Fruit fly (Drosophila melanogaster) whole organism, embryonic: ENCODE measurements around the gene LysD.

Experiments used
- Antp ChIP-seq: fragments of 200-800 bp; sonication (Bioruptor generic); optimal IDR thresholded peaks from 3 replicates; lab custom pipeline; 2016; ENCODE audit warnings: missing biosample characterization, missing genetic modification characterization
- Atf6 ChIP-seq: fragments of 200-800 bp; sonication (Bioruptor generic); IDR thresholded peaks from 2 replicates; pipeline ENCODE4 v1.3.6; 2022; ENCODE audit warnings: missing biosample characterization, missing genetic modification characterization
- B-H1 ChIP-seq: fragments of 200-800 bp; sonication (Bioruptor generic); IDR thresholded peaks from 3 replicates; pipeline ENCODE4 v1.3.6; 2022; ENCODE audit warnings: missing biosample characterization, missing genetic modification characterization
- CG10209 ChIP-seq: fragments of 200-800 bp; sonication (Bioruptor generic); optimal IDR thresholded peaks from 3 replicates; lab custom pipeline; 2017; ENCODE audit warnings: missing biosample characterization, mild to moderate bottlenecking, missing genetic modification characterization, missing genetic modification reagents
- CG12769 ChIP-seq: fragments of 200-800 bp; sonication (Bioruptor generic); optimal IDR thresholded peaks from 2 replicates; lab custom pipeline; 2019; ENCODE audit warnings: missing biosample characterization, mild to moderate bottlenecking, missing genetic modification characterization, moderate library complexity
- CG13296 ChIP-seq: fragments of 200-800 bp; sonication (Bioruptor generic); optimal IDR thresholded peaks from 3 replicates; lab custom pipeline; 2018; ENCODE audit warnings: missing biosample characterization, mild to moderate bottlenecking, missing genetic modification characterization
- CG13624 ChIP-seq: fragments of 200-800 bp; sonication (Bioruptor generic); optimal IDR thresholded peaks from 2 replicates; lab custom pipeline; 2016; ENCODE audit warnings: missing biosample characterization, missing genetic modification characterization
- CG14014 ChIP-seq: fragments of 200-800 bp; sonication (Bioruptor generic); IDR thresholded peaks from 2 replicates; pipeline ENCODE4 v1.3.6; 2022; ENCODE audit warnings: missing biosample characterization, missing genetic modification characterization
- CG14441 ChIP-seq: fragments of 200-800 bp; sonication (Bioruptor generic); IDR thresholded peaks from 2 replicates; pipeline ENCODE4 v1.3.6; 2022; ENCODE audit warnings: missing biosample characterization, missing genetic modification characterization
- CG15479 ChIP-seq: fragments of 200-800 bp; sonication (Bioruptor generic); optimal IDR thresholded peaks from 3 replicates; lab custom pipeline; 2019; ENCODE audit warnings: missing biosample characterization, mild to moderate bottlenecking, missing genetic modification characterization, moderate library complexity
- CG17328 ChIP-seq: fragments of 200-800 bp; sonication (Bioruptor generic); IDR thresholded peaks from 2 replicates; pipeline ENCODE4 v1.3.6; 2022; ENCODE audit warnings: missing biosample characterization, missing genetic modification characterization
- CG17361 ChIP-seq: fragments of 200-800 bp; sonication (Bioruptor generic); IDR thresholded peaks from 3 replicates; pipeline ENCODE4 v1.3.6; 2022; ENCODE audit warnings: missing biosample characterization, missing genetic modification characterization
- CG17568 ChIP-seq: fragments of 200-800 bp; sonication (Bioruptor generic); optimal IDR thresholded peaks from 2 replicates; lab custom pipeline; 2018; ENCODE audit warnings: missing biosample characterization, mild to moderate bottlenecking, missing genetic modification characterization, moderate library complexity
- CG18599 ChIP-seq: fragments of 200-800 bp; sonication (Bioruptor generic); optimal IDR thresholded peaks from 3 replicates; lab custom pipeline; 2017; ENCODE audit warnings: missing biosample characterization, missing genetic modification characterization, mild to moderate bottlenecking, moderate library complexity, missing genetic modification reagents
- CG2116 ChIP-seq: fragments of 200-800 bp; sonication (Bioruptor generic); optimal IDR thresholded peaks from 3 replicates; lab custom pipeline; 2018; ENCODE audit warnings: missing biosample characterization, mild to moderate bottlenecking, missing genetic modification characterization
- CG2120 ChIP-seq: fragments of 200-800 bp; sonication (Bioruptor generic); optimal IDR thresholded peaks from 3 replicates; lab custom pipeline; 2016; ENCODE audit warnings: missing biosample characterization, missing genetic modification characterization
- CG32532 ChIP-seq: fragments of 200-800 bp; sonication (Bioruptor generic); IDR thresholded peaks from 2 replicates; pipeline ENCODE4 v1.3.6; 2022; ENCODE audit warnings: missing biosample characterization, missing genetic modification characterization
- CG43689 ChIP-seq: fragments of 200-800 bp; sonication (Bioruptor generic); IDR thresholded peaks from 2 replicates; pipeline ENCODE4 v1.3.6; 2022; ENCODE audit warnings: missing biosample characterization, missing genetic modification characterization
- CG4404 ChIP-seq: fragments of 200-800 bp; sonication (Bioruptor generic); IDR thresholded peaks from 2 replicates; pipeline ENCODE4 v1.3.6; 2022; ENCODE audit warnings: missing biosample characterization, missing genetic modification characterization
- CG8924 ChIP-seq: fragments of 200-800 bp; optimal IDR thresholded peaks from 3 replicates; lab custom pipeline; 2019; ENCODE audit warnings: missing biosample characterization, mild to moderate bottlenecking, missing genetic modification characterization, moderate library complexity
- Chrac-16 ChIP-seq: fragments of 200-800 bp; sonication (Bioruptor generic); optimal IDR thresholded peaks from 3 replicates; lab custom pipeline; 2016; ENCODE audit warnings: missing biosample characterization, missing genetic modification characterization
- Dip3 ChIP-seq: fragments of 200-800 bp; sonication (Bioruptor generic); optimal IDR thresholded peaks from 3 replicates; lab custom pipeline; 2016; ENCODE audit warnings: missing biosample characterization, missing genetic modification characterization
- E2f2 ChIP-seq: fragments of 200-800 bp; sonication (Bioruptor generic); IDR thresholded peaks from 2 replicates; pipeline ENCODE4 v1.3.6; 2022; ENCODE audit warnings: missing biosample characterization, missing genetic modification characterization
- H2.0 ChIP-seq: fragments of 200-800 bp; sonication (Bioruptor generic); IDR thresholded peaks from 2 replicates; pipeline ENCODE4 v1.3.6; 2022; ENCODE audit warnings: missing biosample characterization, missing genetic modification characterization
- HLHmδ ChIP-seq: fragments of 200-800 bp; sonication (Bioruptor generic); optimal IDR thresholded peaks from 2 replicates; lab custom pipeline; 2018; ENCODE audit warnings: missing biosample characterization, mild to moderate bottlenecking, missing genetic modification characterization, moderate library complexity
- HmgZ ChIP-seq: fragments of 200-800 bp; sonication (Bioruptor generic); optimal IDR thresholded peaks from 2 replicates; lab custom pipeline; 2018; ENCODE audit warnings: missing biosample characterization, mild to moderate bottlenecking, missing genetic modification characterization
- Lpt ChIP-seq: fragments of >200 bp; optimal IDR thresholded peaks from 2 replicates; lab custom pipeline; 2018; ENCODE audit warnings: missing biosample characterization, missing genetic modification characterization
- MTF-1 ChIP-seq: fragments of 200-800 bp; sonication (Bioruptor generic); optimal IDR thresholded peaks from 2 replicates; lab custom pipeline; 2018; ENCODE audit warnings: missing biosample characterization, mild to moderate bottlenecking, missing genetic modification characterization, borderline replicate concordance
- Oaz ChIP-seq: fragments of 200-800 bp; sonication (Bioruptor generic); IDR thresholded peaks from 2 replicates; pipeline ENCODE4 v1.3.6; 2022; ENCODE audit warnings: missing biosample characterization, missing genetic modification characterization
- Rfx ChIP-seq: fragments of 200-800 bp; sonication (Bioruptor generic); IDR thresholded peaks from 2 replicates; pipeline ENCODE4 v1.3.6; 2022; ENCODE audit warnings: missing biosample characterization, missing genetic modification characterization
- Sry-β ChIP-seq: fragments of 200-800 bp; sonication (Bioruptor generic); optimal IDR thresholded peaks from 2 replicates; lab custom pipeline; 2018; ENCODE audit warnings: missing biosample characterization, mild to moderate bottlenecking, missing genetic modification characterization, moderate library complexity
- Ssrp ChIP-seq: fragments of 200-800 bp; sonication (Bioruptor generic); optimal IDR thresholded peaks from 2 replicates; lab custom pipeline; 2018; ENCODE audit warnings: missing biosample characterization, mild to moderate bottlenecking, missing genetic modification characterization, moderate library complexity
- Tbp ChIP-seq: fragments of >200 bp; optimal IDR thresholded peaks from 2 replicates; lab custom pipeline; 2018; ENCODE audit warnings: missing biosample characterization, missing genetic modification characterization
- Usf ChIP-seq: fragments of 200-800 bp; sonication (Bioruptor generic); optimal IDR thresholded peaks from 2 replicates; lab custom pipeline; 2017; ENCODE audit warnings: missing genotype, missing biosample characterization, missing genetic modification characterization
- bcd ChIP-seq: fragments of 200-800 bp; sonication (Bioruptor generic); optimal IDR thresholded peaks from 2 replicates; lab custom pipeline; 2017; ENCODE audit warnings: missing biosample characterization, mild to moderate bottlenecking, missing genetic modification characterization
- bigmax ChIP-seq: fragments of 200-800 bp; sonication (Bioruptor generic); optimal IDR thresholded peaks from 2 replicates; lab custom pipeline; 2018; ENCODE audit warnings: missing biosample characterization, mild to moderate bottlenecking, missing genetic modification characterization
- chif ChIP-seq, 2 experiments: fragments of 200-800 bp; sonication (Bioruptor generic); optimal IDR thresholded peaks; 3 replicates each; lab custom pipeline; 2016; ENCODE audit warnings: missing biosample characterization in 2 of 2, missing genetic modification characterization in 2 of 2
- cwo ChIP-seq: fragments of 200-800 bp; sonication (Bioruptor generic); optimal IDR thresholded peaks from 3 replicates; lab custom pipeline; 2017; ENCODE audit warnings: missing biosample characterization, missing genetic modification characterization, mild to moderate bottlenecking, moderate library complexity, missing genetic modification reagents
- en ChIP-seq: fragments of 200-800 bp; sonication (Bioruptor generic); optimal IDR thresholded peaks from 2 replicates; lab custom pipeline; 2016; ENCODE audit warnings: missing biosample characterization, missing genetic modification characterization
- fd3F ChIP-seq: fragments of 200-800 bp; sonication (Bioruptor generic); optimal IDR thresholded peaks from 2 replicates; lab custom pipeline; 2018; ENCODE audit warnings: missing biosample characterization, mild to moderate bottlenecking, missing genetic modification characterization, moderate library complexity
- fd96Cb ChIP-seq: fragments of 200-800 bp; sonication (Bioruptor generic); optimal IDR thresholded peaks from 2 replicates; lab custom pipeline; 2018; ENCODE audit warnings: missing biosample characterization, mild to moderate bottlenecking, missing genetic modification characterization, moderate library complexity
- ham ChIP-seq: fragments of 200-800 bp; sonication (Bioruptor generic); IDR thresholded peaks from 2 replicates; pipeline ENCODE4 v1.3.6; 2022; ENCODE audit warnings: missing biosample characterization, missing genetic modification characterization
- jumu ChIP-seq: fragments of 200-800 bp; sonication (Bioruptor generic); optimal IDR thresholded peaks from 3 replicates; lab custom pipeline; 2016; ENCODE audit warnings: missing biosample characterization, missing genetic modification characterization
- mam ChIP-seq: fragments of 200-800 bp; sonication (Bioruptor generic); optimal IDR thresholded peaks from 3 replicates; lab custom pipeline; 2016; ENCODE audit warnings: missing biosample characterization, missing genetic modification characterization
- peb ChIP-seq: fragments of 200-800 bp; sonication (Bioruptor generic); IDR thresholded peaks from 2 replicates; pipeline ENCODE4 v1.3.6; 2022; ENCODE audit warnings: missing biosample characterization, missing genetic modification characterization
- run ChIP-seq: fragments of 200-800 bp; sonication (Bioruptor generic); optimal IDR thresholded peaks from 3 replicates; lab custom pipeline; 2018; ENCODE audit warnings: missing biosample characterization, mild to moderate bottlenecking, missing genetic modification characterization
- sima ChIP-seq: fragments of 200-800 bp; sonication (Bioruptor generic); optimal IDR thresholded peaks from 2 replicates; lab custom pipeline; 2016; ENCODE audit warnings: missing biosample characterization, missing genetic modification characterization
- slbo ChIP-seq: fragments of 200-800 bp; sonication (Bioruptor generic); IDR thresholded peaks from 2 replicates; pipeline ENCODE4 v1.3.6; 2022; ENCODE audit warnings: missing biosample characterization, missing genetic modification characterization
- sob ChIP-seq: fragments of 200-800 bp; sonication (Bioruptor generic); IDR thresholded peaks from 2 replicates; pipeline ENCODE4 v1.3.6; 2022; ENCODE audit warnings: missing biosample characterization, missing genetic modification characterization
- tll ChIP-seq, 2 experiments: fragments of 200-800 bp in 1 of 2; fragments of >200 bp in 1 of 2; sonication (Bioruptor generic) in 1 of 2; optimal IDR thresholded peaks; 2 replicates each; lab custom pipeline; 2017 to 2019; ENCODE audit warnings: missing biosample characterization in 2 of 2, missing genetic modification characterization in 2 of 2, mild to moderate bottlenecking in 1 of 2, moderate library complexity in 1 of 2
- usp ChIP-seq: fragments of >200 bp; optimal IDR thresholded peaks from 2 replicates; lab custom pipeline; 2017; ENCODE audit warnings: missing biosample characterization, missing genetic modification characterization
- vvl ChIP-seq: fragments of 200-800 bp; sonication (Bioruptor generic); IDR thresholded peaks from 2 replicates; pipeline ENCODE4 v1.3.6; 2022; ENCODE audit warnings: missing biosample characterization, missing genetic modification characterization

LysD gene

dm6 chr3L:1183467-1183866 is 27.5 kb downstream of the LysD start (continued):
- TF ChIP-seq usp = no peak
- TF ChIP-seq bigmax = no peak
- peak; percentile 48; the same call in 1 of the 2 replicates for TF ChIP-seq Rfx
- TF ChIP-seq CG4404 (GFP tag; lab: Robert Waterston, UW) = no peak; the same call in 1 of the 2 replicates
- TF ChIP-seq sob = no peak
- TF ChIP-seq CG17328 = 0 out of 2 replicates have a peak, but pooled peaks have one; percentile 13
- 0 out of 2 replicates have a peak, but pooled peaks have one; percentile 27 for TF ChIP-seq Oaz (GFP tag; lab: Robert Waterston, UW)
- no peak for TF ChIP-seq CG13624 (GFP tag; lab: Kevin White, UChicago)
- TF ChIP-seq Ssrp (tag; lab: Kevin White, UChicago) = no peak
- peak; percentile 5 for TF ChIP-seq Antp
- no peak for TF ChIP-seq HLHmδ (GFP tag; lab: Kevin White, UChicago)
- no peak for TF ChIP-seq fd3F (GFP tag; lab: Kevin White, UChicago)
- TF ChIP-seq Chrac-16 (GFP tag; lab: Kevin White, UChicago) = no peak
- no peak for TF ChIP-seq sima (GFP tag; lab: Kevin White, UChicago)
- TF ChIP-seq CG2120 (GFP tag; lab: Kevin White, UChicago) = peak; percentile 56
- TF ChIP-seq CG10209 (GFP tag; lab: Kevin White, UChicago) = no peak
- no peak for TF ChIP-seq CG8924
- TF ChIP-seq CG43689 = no peak
- no peak for TF ChIP-seq Lpt (GFP tag; lab: Kevin White, UChicago)
- TF ChIP-seq CG17568 (GFP tag; lab: Kevin White, UChicago) = no peak
- no peak for TF ChIP-seq chif (GFP tag; optimal IDR thresholded peaks at IDR 0.05; lab: Kevin White, UChicago)
- TF ChIP-seq Usf (GFP tag; lab: Kevin White, UChicago) = no peak
- TF ChIP-seq MTF-1 (GFP tag; lab: Kevin White, UChicago) = no peak
- peak; percentile 31; the same call in 1 of the 2 replicates for TF ChIP-seq Atf6 (GFP tag; lab: Robert Waterston, UW)
- TF ChIP-seq tll (GFP tag; optimal IDR thresholded peaks at IDR 0.05; lab: Kevin White, UChicago) = no peak
- peak; percentile 31 for TF ChIP-seq cwo (GFP tag; lab: Kevin White, UChicago)
- no peak for TF ChIP-seq run (tag; lab: Kevin White, UChicago)
- no peak for TF ChIP-seq CG15479 (GFP tag; lab: Kevin White, UChicago)
- TF ChIP-seq Tbp (GFP tag; lab: Kevin White, UChicago) = no peak
- no peak for TF ChIP-seq HmgZ (tag; lab: Kevin White, UChicago)
- peak; percentile 48 for TF ChIP-seq CG32532
- peak; percentile 66 for TF ChIP-seq CG18599 (GFP tag; lab: Kevin White, UChicago)
- no peak for TF ChIP-seq Sry-β (GFP tag; lab: Kevin White, UChicago)
- peak; percentile 19 for TF ChIP-seq CG13296
- peak; percentile 16; the same call in 1 of the 2 replicates for TF ChIP-seq H2.0 (GFP tag; lab: Robert Waterston, UW)
- 0 out of 2 replicates have a peak, but pooled peaks have one; percentile 44 for TF ChIP-seq CG14014 (GFP tag; lab: Robert Waterston, UW)
- no peak for TF ChIP-seq CG2116 (GFP tag; lab: Kevin White, UChicago)
- no peak for TF ChIP-seq jumu
- no peak for TF ChIP-seq fd96Cb (tag; lab: Kevin White, UChicago)
- no peak for TF ChIP-seq ham (GFP tag; lab: Robert Waterston, UW)
- peak; percentile 20 for TF ChIP-seq bcd (GFP tag; lab: Kevin White, UChicago)
- peak; percentile 58 for TF ChIP-seq slbo
- peak; percentile 31 for TF ChIP-seq CG12769 (tag; lab: Kevin White, UChicago)
- TF ChIP-seq E2f2 = no peak
- TF ChIP-seq B-H1 (GFP tag; lab: Robert Waterston, UW) = no peak
- 0 out of 2 replicates have a peak, but pooled peaks have one; percentile 13 for TF ChIP-seq vvl (GFP tag; lab: Robert Waterston, UW)
- peak; percentile 20 for TF ChIP-seq mam (GFP tag; lab: Kevin White, UChicago)
- TF ChIP-seq CG17361 (GFP tag; lab: Robert Waterston, UW) = no peak
- TF ChIP-seq Dip3 (GFP tag; lab: Kevin White, UChicago) = no peak
- TF ChIP-seq CG14441 (GFP tag; lab: Robert Waterston, UW) = peak; percentile 60
- TF ChIP-seq en (GFP tag; lab: Kevin White, UChicago) = no peak
- no peak for TF ChIP-seq peb
